Worm (Caenorhabditis elegans) whole organism, L3 larva: ENCODE results near the gene T25B2.1.
A peak's percentile ranks its signal among the peaks of the same experiment; 100 is the strongest.

Experiments
- ZK546.5 ChIP-seq: sonication (generic microtip); optimal IDR thresholded peaks from 2 replicates; lab custom pipeline; 2017; ENCODE audit warnings: missing biosample characterization, missing genetic modification characterization
- elt-3 ChIP-seq, 3 experiments: fragments of 150-350 bp in 1 of 3; sonication (generic microtip) in 2 of 3; optimal IDR thresholded peaks; 2 replicates in 2 of 3; 4 replicates in 1 of 3; lab custom pipeline; 2014 to 2017; ENCODE audit warnings: missing biosample characterization in 3 of 3, missing genetic modification characterization in 3 of 3

DNA sequence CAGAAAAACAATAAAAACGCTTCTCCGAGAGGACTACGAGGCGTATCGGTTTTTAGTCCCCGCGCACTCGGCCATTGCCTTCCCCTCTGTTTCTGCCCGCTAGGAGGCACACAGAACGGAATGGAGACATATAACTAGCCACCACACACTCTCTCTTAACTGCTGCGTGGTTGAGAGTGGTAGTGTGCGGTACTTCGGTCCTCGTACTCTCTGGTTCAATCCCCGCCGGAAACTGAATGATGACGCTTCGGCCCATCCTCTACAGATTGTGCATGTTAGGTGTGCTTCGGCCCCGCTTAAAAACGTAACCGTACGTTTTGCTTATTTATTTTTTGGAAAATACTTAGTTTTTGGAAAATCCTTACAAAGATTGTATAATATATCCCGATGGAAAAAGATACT is 33.9 kb downstream of the T25B2.1 start, which contains the start of gene T13C5.6:
- TF ChIP-seq elt-3 (tag; optimal IDR thresholded peaks at IDR 0.05; lab: Kevin White, UChicago): peak in 2 of 3 experiments; percentile 18 to 88
- TF ChIP-seq ZK546.5 (tag; lab: Kevin White, UChicago): no peak
